Worm (Caenorhabditis elegans) whole organism, L1 larva: ENCODE results near the gene C06E2.9.

Source experiments
- ces-1 ChIP-seq: fragments of 150-350 bp; optimal IDR thresholded peaks from 2 replicates; lab custom pipeline; 2014; ENCODE audit warnings: missing biosample characterization, missing genetic modification reagents, missing genetic modification characterization
- efl-1 ChIP-seq, 4 experiments: fragments of 150-350 bp; optimal IDR thresholded peaks in 3 of 4; peaks in 1 of 4; 1 replicate in 1 of 4; 2 replicates in 3 of 4; lab custom pipeline; 2014; ENCODE audit warnings: missing biosample characterization in 2 of 4, missing genetic modification characterization in 2 of 4, missing genetic modification reagents in 2 of 4
- lin-35 ChIP-seq, 2 experiments: fragments of 150-350 bp; optimal IDR thresholded peaks; 2 replicates each; lab custom pipeline; 2014; ENCODE audit warnings: missing biosample characterization in 2 of 2, missing genetic modification characterization in 2 of 2, missing genetic modification reagents in 2 of 2
- lin-39 ChIP-seq: fragments of 150-350 bp; optimal IDR thresholded peaks from 2 replicates; lab custom pipeline; 2014; ENCODE audit warnings: missing biosample characterization, missing genetic modification reagents, missing genetic modification characterization
- lsy-2 ChIP-seq, 2 experiments: fragments of 150-350 bp; optimal IDR thresholded peaks; 2 replicates each; lab custom pipeline; 2014; ENCODE audit warnings: missing biosample characterization in 2 of 2, missing genetic modification characterization in 2 of 2
- mep-1 ChIP-seq: fragments of 150-350 bp; optimal IDR thresholded peaks from 2 replicates; lab custom pipeline; 2014; ENCODE audit warnings: missing biosample characterization, missing genetic modification characterization
- nhr-20 ChIP-seq: sonication (generic microtip); optimal IDR thresholded peaks from 2 replicates; lab custom pipeline; 2016; ENCODE audit warnings: mild to moderate bottlenecking, missing genetic modification characterization, missing compliant biosample characterization
- unc-130 ChIP-seq: fragments of 150-350 bp; optimal IDR thresholded peaks from 2 replicates; lab custom pipeline; 2017; ENCODE audit warnings: missing biosample characterization, missing genetic modification characterization, inconsistent platforms
- unc-62 ChIP-seq: fragments of 150-350 bp; optimal IDR thresholded peaks from 2 replicates; lab custom pipeline; 2014; ENCODE audit warnings: missing biosample characterization, missing genetic modification reagents, missing genetic modification characterization
- ztf-11 ChIP-seq, 2 experiments: sonication (generic microtip); optimal IDR thresholded peaks; 2 replicates each; lab custom pipeline; 2016 to 2017; ENCODE audit warnings: missing genetic modification characterization in 2 of 2, missing biosample characterization in 1 of 2, missing compliant biosample characterization in 1 of 2

DNA sequence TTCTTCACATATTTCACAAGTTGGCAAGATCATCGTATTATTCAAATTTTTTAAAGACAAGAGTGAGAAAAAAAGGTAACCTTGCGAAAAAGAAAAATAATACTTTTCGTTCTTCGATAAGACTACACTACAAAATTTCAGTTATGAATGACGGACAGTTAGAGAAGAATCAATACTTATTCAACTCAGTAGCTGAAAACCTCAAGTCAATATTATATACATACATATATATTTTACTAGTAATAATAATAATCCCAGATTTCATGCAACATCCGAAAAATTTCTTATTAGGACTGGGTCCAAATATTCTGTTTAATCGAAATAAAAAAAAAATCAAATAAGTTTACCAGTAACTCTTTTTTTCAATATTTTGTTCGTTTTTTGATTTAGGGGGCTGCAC is 29.9 kb upstream of the C06E2.9 start, which contains the start of gene C28G1.6:
- TF ChIP-seq unc-62 (GFP tag; lab: Kevin White, UChicago): no peak
- no peak for TF ChIP-seq mep-1 (tag; lab: Kevin White, UChicago)
- no peak for TF ChIP-seq ces-1 (GFP tag; lab: Kevin White, UChicago)
- no peak for TF ChIP-seq lsy-2 (tag; optimal IDR thresholded peaks at IDR 0.05; lab: Kevin White, UChicago)
- TF ChIP-seq lin-39 (tag; lab: Kevin White, UChicago): no peak
- no peak for TF ChIP-seq unc-130 (tag; lab: Kevin White, UChicago)
- TF ChIP-seq efl-1 (optimal IDR thresholded peaks at IDR 0.05; lab: Kevin White, UChicago): no peak
- TF ChIP-seq efl-1 (GFP tag; optimal IDR thresholded peaks at IDR 0.05 in 1 of 2; lab: Kevin White, UChicago): no peak
- TF ChIP-seq nhr-20 (tag; lab: Kevin White, UChicago): no peak
- TF ChIP-seq lin-35 (GFP tag; optimal IDR thresholded peaks at IDR 0.05; lab: Kevin White, UChicago): no peak
- TF ChIP-seq ztf-11 (tag; optimal IDR thresholded peaks at IDR 0.05; lab: Kevin White, UChicago): no peak
